Fruit fly (Drosophila melanogaster) whole organism, wandering third instar larva: Measurements from ENCODE around the gene gammaCOP.

ENCODE experiments used
- Abd-B ChIP-seq: fragments of >200 bp; optimal IDR thresholded peaks from 2 replicates; lab custom pipeline; 2017; ENCODE audit warnings: missing biosample characterization, missing genetic modification characterization
- CG32264 ChIP-seq: fragments of 200-800 bp; sonication (Bioruptor generic); optimal IDR thresholded peaks from 2 replicates; lab custom pipeline; 2016; ENCODE audit warnings: missing biosample characterization, missing genetic modification characterization
- CG9705 ChIP-seq: fragments of 200-800 bp; sonication (Bioruptor generic); optimal IDR thresholded peaks from 2 replicates; lab custom pipeline; 2018; ENCODE audit warnings: missing biosample characterization, mild to moderate bottlenecking, missing genetic modification characterization
- CrebA ChIP-seq: fragments of 200-800 bp; sonication (Bioruptor generic); optimal IDR thresholded peaks from 2 replicates; lab custom pipeline; 2016; ENCODE audit warnings: missing biosample characterization, mild to moderate bottlenecking, missing genetic modification characterization, borderline replicate concordance
- Dfd ChIP-seq: fragments of >200 bp; optimal IDR thresholded peaks from 2 replicates; lab custom pipeline; 2017; ENCODE audit warnings: missing biosample characterization, missing genetic modification characterization
- Dif ChIP-seq: fragments of 200-275, 200-300 bp; sonication (Bioruptor generic); optimal IDR thresholded peaks from 2 replicates; lab custom pipeline; 2018; ENCODE audit warnings: missing biosample characterization, missing genetic modification characterization; ENCODE audit not compliant: partially characterized antibody
- HLH106 ChIP-seq: fragments of 200-800 bp; optimal IDR thresholded peaks from 3 replicates; lab custom pipeline; 2019; ENCODE audit warnings: missing biosample characterization, mild to moderate bottlenecking, missing genetic modification characterization, moderate library complexity
- Hnf4 ChIP-seq: fragments of 200-800 bp; sonication (Bioruptor generic); optimal IDR thresholded peaks from 2 replicates; lab custom pipeline; 2016; ENCODE audit warnings: missing biosample characterization, mild to moderate bottlenecking, missing genetic modification characterization
- Hr78 ChIP-seq: fragments of >200 bp; optimal IDR thresholded peaks from 2 replicates; lab custom pipeline; 2017; ENCODE audit warnings: missing biosample characterization, missing genetic modification characterization
- Hr83 ChIP-seq: fragments of 200-300 bp; sonication (Bioruptor generic); optimal IDR thresholded peaks from 2 replicates; lab custom pipeline; 2016; ENCODE audit warnings: missing biosample characterization, mild to moderate bottlenecking, missing genetic modification characterization, moderate library complexity; ENCODE audit not compliant: poor library complexity, severe bottlenecking
- Jra ChIP-seq: sonication (Bioruptor generic); optimal IDR thresholded peaks from 2 replicates; lab custom pipeline; 2016; ENCODE audit warnings: missing biosample characterization, missing genetic modification characterization
- Mio ChIP-seq: sonication (Bioruptor generic); optimal IDR thresholded peaks from 2 replicates; lab custom pipeline; 2016; ENCODE audit warnings: missing biosample characterization, missing genetic modification characterization
- N ChIP-seq: fragments of >200 bp; optimal IDR thresholded peaks from 2 replicates; lab custom pipeline; 2018; ENCODE audit warnings: missing biosample characterization, missing external identifiers, missing genetic modification characterization
- OdsH ChIP-seq: fragments of 200-800 bp; sonication (Bioruptor generic); optimal IDR thresholded peaks from 2 replicates; lab custom pipeline; 2016; ENCODE audit warnings: missing biosample characterization, mild to moderate bottlenecking, missing genetic modification characterization
- Rel ChIP-seq, 2 experiments: fragments of 200-800 bp; sonication (Bioruptor generic) in 1 of 2; optimal IDR thresholded peaks; 2 replicates in 1 of 2; 3 replicates in 1 of 2; lab custom pipeline; 2016 to 2019; ENCODE audit warnings: mild to moderate bottlenecking in 2 of 2, missing biosample characterization in 2 of 2, missing genetic modification characterization in 2 of 2, moderate library complexity in 1 of 2
- Sp1 ChIP-seq: fragments of 200-800 bp; sonication (Bioruptor generic); optimal IDR thresholded peaks from 3 replicates; lab custom pipeline; 2019; ENCODE audit warnings: missing biosample characterization, mild to moderate bottlenecking, missing genetic modification characterization, moderate library complexity
- Vsx2 ChIP-seq: fragments of 200-300, 225-300 bp; sonication (Bioruptor generic); optimal IDR thresholded peaks from 2 replicates; lab custom pipeline; 2018; ENCODE audit warnings: missing biosample characterization, missing genetic modification characterization; ENCODE audit not compliant: partially characterized antibody
- br ChIP-seq: fragments of 200-800 bp; sonication (Bioruptor generic); optimal IDR thresholded peaks from 2 replicates; lab custom pipeline; 2016; ENCODE audit warnings: missing biosample characterization, missing genetic modification characterization
- brk ChIP-seq: fragments of 200-800 bp; sonication (Bioruptor generic); optimal IDR thresholded peaks from 2 replicates; lab custom pipeline; 2016; ENCODE audit warnings: missing biosample characterization, mild to moderate bottlenecking, missing genetic modification characterization
- dmrt93B ChIP-seq: fragments of 200-800 bp; sonication (Bioruptor generic); optimal IDR thresholded peaks from 2 replicates; lab custom pipeline; 2018; ENCODE audit warnings: missing biosample characterization, mild to moderate bottlenecking, missing genetic modification characterization
- dsf ChIP-seq: sonication (Bioruptor generic); optimal IDR thresholded peaks from 2 replicates; lab custom pipeline; 2016; ENCODE audit warnings: missing biosample characterization, missing genetic modification characterization, borderline replicate concordance
- ey ChIP-seq: fragments of 200-800 bp; sonication (Bioruptor generic); optimal IDR thresholded peaks from 2 replicates; lab custom pipeline; 2016; ENCODE audit warnings: missing biosample characterization, missing genetic modification characterization
- foxo ChIP-seq, 2 experiments: fragments of 200-800 bp; sonication (Bioruptor generic); optimal IDR thresholded peaks; 2 replicates in 1 of 2; 3 replicates in 1 of 2; lab custom pipeline; 2016 to 2017; ENCODE audit warnings: missing biosample characterization in 2 of 2, missing genetic modification characterization in 2 of 2
- fru ChIP-seq: fragments of 200-800 bp; sonication (Bioruptor generic); optimal IDR thresholded peaks from 3 replicates; lab custom pipeline; 2016; ENCODE audit warnings: missing biosample characterization, mild to moderate bottlenecking, missing genetic modification characterization
- h ChIP-seq: fragments of 200-800 bp; sonication (Bioruptor generic); optimal IDR thresholded peaks from 3 replicates; lab custom pipeline; 2016; ENCODE audit warnings: missing biosample characterization, mild to moderate bottlenecking, missing genetic modification characterization
- jim ChIP-seq: fragments of 175-275, 200-325 bp; sonication (Bioruptor generic); optimal IDR thresholded peaks from 2 replicates; lab custom pipeline; 2016; ENCODE audit warnings: missing biosample characterization, mild to moderate bottlenecking, missing genetic modification characterization
- lola ChIP-seq: fragments of >200 bp; optimal IDR thresholded peaks from 2 replicates; lab custom pipeline; 2017; ENCODE audit warnings: missing biosample characterization, missing genetic modification characterization
- pan ChIP-seq: fragments of >200 bp; optimal IDR thresholded peaks from 2 replicates; lab custom pipeline; 2017
- psq ChIP-seq: fragments of 200-800 bp; sonication (Bioruptor generic); optimal IDR thresholded peaks from 3 replicates; lab custom pipeline; 2017; ENCODE audit warnings: missing biosample characterization, mild to moderate bottlenecking, missing genetic modification characterization, moderate library complexity
- rgr ChIP-seq: fragments of 200-800 bp; sonication (Bioruptor generic); optimal IDR thresholded peaks from 3 replicates; lab custom pipeline; 2016; ENCODE audit warnings: missing biosample characterization, mild to moderate bottlenecking, missing genetic modification characterization
- sv ChIP-seq: fragments of 200-800 bp; sonication (Bioruptor generic); optimal IDR thresholded peaks from 3 replicates; lab custom pipeline; 2016; ENCODE audit warnings: missing biosample characterization, missing genetic modification characterization
- usp ChIP-seq: fragments of >200 bp; optimal IDR thresholded peaks from 2 replicates; lab custom pipeline; 2017; ENCODE audit warnings: missing biosample characterization, missing genetic modification characterization
- woc ChIP-seq: sonication (Bioruptor generic); optimal IDR thresholded peaks from 2 replicates; lab custom pipeline; 2016; ENCODE audit warnings: missing biosample characterization, mild to moderate bottlenecking, missing genetic modification characterization

Gene gammaCOP

DNA sequence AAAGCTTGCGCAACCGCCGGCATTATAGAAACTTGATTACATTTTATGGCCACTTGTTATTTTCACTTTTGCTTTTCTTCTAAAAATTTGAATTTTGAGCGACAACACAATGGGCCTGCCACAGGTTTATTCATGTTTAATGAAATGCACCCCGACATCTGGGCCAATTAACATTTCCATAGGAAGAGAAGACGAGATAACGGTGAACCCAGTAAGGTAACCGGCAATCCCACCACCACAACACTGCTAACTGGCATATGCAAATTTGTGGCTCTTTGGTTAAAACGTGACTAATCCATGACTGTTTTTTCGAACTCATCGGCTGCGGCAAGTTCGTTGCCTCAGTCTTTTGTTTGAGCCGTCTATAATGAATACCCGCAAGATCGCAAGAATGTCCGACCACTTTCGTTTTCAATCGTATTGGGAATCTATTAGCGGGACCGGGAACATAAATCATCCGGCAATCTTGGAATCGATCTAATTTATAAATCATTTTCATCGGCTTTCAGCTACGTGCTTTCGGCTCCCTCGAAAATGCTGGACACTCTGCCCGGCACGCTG lies 13.1 kb upstream of the gammaCOP start:
- TF ChIP-seq jim (GFP tag; lab: Kevin White, UChicago) (no peak), usp (GFP tag; lab: Kevin White, UChicago) (no peak), dmrt93B (GFP tag; lab: Kevin White, UChicago) (no peak), pan (no peak), Rel (GFP tag; optimal IDR thresholded peaks at IDR 0.05; lab: Kevin White, UChicago) (no peak), Rel (tag; optimal IDR thresholded peaks at IDR 0.05; lab: Kevin White, UChicago) (no peak), Mio (no peak), Sp1 (GFP tag; lab: Kevin White, UChicago) (no peak), Abd-B (GFP tag; lab: Kevin White, UChicago) (no peak), Jra (no peak), HLH106 (no peak), br (no peak), woc (GFP tag; lab: Kevin White, UChicago) (no peak), N (GFP tag; lab: Kevin White, UChicago) (no peak), Hr83 (GFP tag; lab: Kevin White, UChicago) (no peak), dsf (GFP tag; lab: Kevin White, UChicago) (no peak), foxo (GFP tag; optimal IDR thresholded peaks at IDR 0.05; lab: Kevin White, UChicago) (no peak), CrebA (GFP tag; lab: Kevin White, UChicago) (no peak), CG9705 (no peak)
- TF ChIP-seq, all 38 proteins: peak for 0

DNA sequence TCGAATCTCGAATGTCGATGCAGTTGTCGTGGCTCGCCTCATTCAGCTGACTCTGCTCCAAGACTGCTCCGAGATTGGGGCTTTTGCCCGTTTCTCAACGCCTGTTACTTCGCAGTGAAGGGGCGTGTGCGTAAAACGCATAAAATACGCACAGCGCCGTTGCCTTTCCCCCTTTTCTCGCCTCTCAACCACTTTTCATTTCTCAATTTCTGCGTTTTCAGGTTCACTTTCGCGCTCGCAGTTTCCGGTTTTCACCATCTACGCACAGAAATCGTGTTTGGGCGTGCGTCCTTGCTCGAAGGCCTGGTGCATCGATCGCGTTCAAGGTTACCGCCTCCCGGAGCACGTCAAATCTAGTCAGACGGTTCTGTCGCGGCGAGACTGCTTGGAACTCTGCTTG lies 12.2 kb upstream of the gammaCOP start:
- no peak for TF ChIP-seq foxo (GFP tag; optimal IDR thresholded peaks at IDR 0.05; lab: Kevin White, UChicago)
- no peak for TF ChIP-seq Sp1 (GFP tag; lab: Kevin White, UChicago)
- no peak for TF ChIP-seq Rel (GFP tag; optimal IDR thresholded peaks at IDR 0.05; lab: Kevin White, UChicago)
- no peak for TF ChIP-seq Rel (tag; optimal IDR thresholded peaks at IDR 0.05; lab: Kevin White, UChicago)
- TF ChIP-seq Hnf4 (GFP tag; lab: Kevin White, UChicago) = no peak
- no peak for TF ChIP-seq rgr (GFP tag; lab: Kevin White, UChicago)
- TF ChIP-seq CG32264 = no peak
- TF ChIP-seq Abd-B (GFP tag; lab: Kevin White, UChicago) = no peak
- no peak for TF ChIP-seq Dif (GFP tag; lab: Kevin White, UChicago)
- no peak for TF ChIP-seq dmrt93B (GFP tag; lab: Kevin White, UChicago)
- TF ChIP-seq br = no peak
- no peak for TF ChIP-seq OdsH (GFP tag; lab: Kevin White, UChicago)
- TF ChIP-seq pan = no peak
- TF ChIP-seq lola (GFP tag; lab: Kevin White, UChicago) = no peak

DNA sequence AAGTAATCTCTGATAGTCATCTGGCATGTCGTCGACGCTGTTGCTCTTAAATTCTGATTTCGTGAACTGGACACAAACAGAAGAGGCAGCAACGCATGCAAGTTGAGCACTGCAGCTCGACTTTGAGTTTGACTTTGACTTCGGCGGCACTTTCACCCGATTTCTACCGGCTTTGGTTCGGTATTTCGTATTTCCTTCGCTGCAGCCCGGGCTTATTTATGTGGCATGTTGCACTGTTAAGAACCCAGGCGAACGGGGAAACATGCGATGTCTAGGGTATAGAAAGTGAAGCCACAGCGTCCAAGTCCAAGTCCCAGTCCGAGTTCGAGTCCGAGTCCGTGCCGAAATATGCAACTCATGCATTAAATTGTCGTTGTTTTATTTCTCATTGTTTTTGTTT lies 7.8 kb upstream of the gammaCOP start:
- no peak for TF ChIP-seq Hr78
- no peak for TF ChIP-seq CG32264
- no peak for TF ChIP-seq ey (GFP tag; lab: Kevin White, UChicago)
- no peak for TF ChIP-seq h (GFP tag; lab: Kevin White, UChicago)
- TF ChIP-seq woc (GFP tag; lab: Kevin White, UChicago) = no peak
- no peak for TF ChIP-seq Dfd
- TF ChIP-seq OdsH (GFP tag; lab: Kevin White, UChicago) = no peak
- TF ChIP-seq sv (GFP tag; lab: Kevin White, UChicago) = no peak
- no peak for TF ChIP-seq lola (GFP tag; lab: Kevin White, UChicago)
- no peak for TF ChIP-seq fru
- no peak for TF ChIP-seq Vsx2 (GFP tag; lab: Kevin White, UChicago)
- no peak for TF ChIP-seq jim (GFP tag; lab: Kevin White, UChicago)
- TF ChIP-seq Hnf4 (GFP tag; lab: Kevin White, UChicago) = no peak
- TF ChIP-seq rgr (GFP tag; lab: Kevin White, UChicago) = no peak
- no peak for TF ChIP-seq CG9705
- no peak for TF ChIP-seq psq (GFP tag; lab: Kevin White, UChicago)
- TF ChIP-seq, all 38 proteins: peak for 0

DNA sequence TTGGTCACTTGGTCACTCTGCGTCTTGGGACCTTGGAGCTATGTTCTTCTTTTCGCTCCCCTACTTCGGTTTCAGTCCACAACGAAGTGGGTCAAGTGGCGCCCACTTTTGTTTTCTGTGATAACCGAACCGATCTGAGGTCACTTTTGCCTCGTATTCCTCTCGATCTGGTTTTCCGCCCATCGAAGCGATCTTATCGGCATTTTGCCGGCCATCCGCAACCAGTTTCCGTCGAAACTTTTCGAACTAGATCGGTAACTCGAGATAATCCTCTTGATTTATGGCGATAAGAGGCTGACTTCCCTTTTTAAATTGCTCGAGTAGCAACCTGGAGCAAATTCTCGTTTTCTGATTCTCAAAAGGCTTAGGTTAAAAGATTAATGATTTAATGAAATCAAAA lies 7.4 kb upstream of the gammaCOP start:
- TF ChIP-seq Hr78 (no peak), brk (GFP tag; lab: Kevin White, UChicago) (no peak), Dfd (no peak), br (no peak), OdsH (GFP tag; lab: Kevin White, UChicago) (no peak)
